Worm (Caenorhabditis elegans) whole organism, L3 larva: ENCODE measurements around the gene F14H12.3.

Experiments used
- aly-2 ChIP-seq: fragments of 150-350 bp; optimal IDR thresholded peaks from 2 replicates; lab custom pipeline; 2014; ENCODE audit warnings: missing biosample characterization, missing genetic modification characterization
- ceh-16 ChIP-seq: sonication (generic microtip); optimal IDR thresholded peaks from 2 replicates; lab custom pipeline; 2017; ENCODE audit warnings: missing biosample characterization, missing genetic modification characterization
- daf-12 ChIP-seq: fragments of 150-350 bp; optimal IDR thresholded peaks from 2 replicates; lab custom pipeline; 2014; ENCODE audit warnings: missing biosample characterization, missing genetic modification reagents, missing genetic modification characterization
- egl-27 ChIP-seq: sonication (generic microtip); optimal IDR thresholded peaks from 4 replicates; lab custom pipeline; 2017; ENCODE audit warnings: missing biosample characterization, missing genetic modification reagents, missing genetic modification characterization
- fkh-10 ChIP-seq: sonication (generic microtip); optimal IDR thresholded peaks from 2 replicates; lab custom pipeline; 2017; ENCODE audit warnings: missing biosample characterization, missing genetic modification reagents, missing genetic modification characterization
- mdl-1 ChIP-seq: fragments of 150-350 bp; optimal IDR thresholded peaks from 2 replicates; lab custom pipeline; 2014; ENCODE audit warnings: missing biosample characterization, missing genetic modification characterization
- mml-1 ChIP-seq: fragments of 150-350 bp; sonication (generic microtip); optimal IDR thresholded peaks from 3 replicates; lab custom pipeline; 2014; ENCODE audit warnings: missing biosample characterization, missing genetic modification characterization
- nhr-11 ChIP-seq: fragments of 150-350 bp; optimal IDR thresholded peaks from 2 replicates; lab custom pipeline; 2014; ENCODE audit warnings: missing biosample characterization, missing genetic modification characterization
- nhr-12 ChIP-seq: fragments of 150-350 bp; optimal IDR thresholded peaks from 2 replicates; lab custom pipeline; 2014; ENCODE audit warnings: missing biosample characterization, missing genetic modification characterization
- nhr-77 ChIP-seq: fragments of 150-350 bp; optimal IDR thresholded peaks from 2 replicates; lab custom pipeline; 2014; ENCODE audit warnings: missing biosample characterization, missing genetic modification characterization
- pha-4 ChIP-seq: fragments of 150-350 bp; optimal IDR thresholded peaks from 2 replicates; lab custom pipeline; 2014; ENCODE audit warnings: missing biosample characterization, missing genetic modification reagents, missing genetic modification characterization
- snpc-4 ChIP-seq: fragments of 150-350 bp; optimal IDR thresholded peaks from 2 replicates; lab custom pipeline; 2014; ENCODE audit warnings: missing biosample characterization, missing genetic modification characterization
- unc-62 ChIP-seq: fragments of 150-350 bp; sonication (generic microtip); optimal IDR thresholded peaks from 4 replicates; lab custom pipeline; 2014; ENCODE audit warnings: missing biosample characterization, missing genetic modification reagents, missing genetic modification characterization
- ztf-11 ChIP-seq: fragments of 150-350 bp; optimal IDR thresholded peaks from 2 replicates; lab custom pipeline; 2014; ENCODE audit warnings: missing biosample characterization, missing genetic modification characterization

DNA sequence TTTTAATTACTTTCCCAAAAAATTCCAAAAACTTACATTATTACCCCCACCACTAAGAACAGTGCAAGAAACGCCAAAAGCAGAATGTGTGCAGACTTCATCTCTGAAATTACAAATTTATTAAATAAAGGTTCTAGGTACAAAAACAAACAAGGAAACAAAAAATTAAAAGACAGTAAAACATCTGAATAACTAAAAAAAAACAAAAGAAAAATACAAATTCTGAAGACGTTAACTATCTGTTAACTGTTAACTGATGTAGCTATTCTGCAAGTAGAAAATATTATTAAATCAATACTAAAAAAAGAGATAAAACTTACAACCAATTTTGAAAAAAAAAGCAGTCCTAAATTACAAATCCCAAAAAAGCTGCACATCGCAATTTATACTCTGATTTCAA is 27.4 kb downstream of the F14H12.3 start, which contains the start of gene R160.13:
- TF ChIP-seq nhr-11 (tag; lab: Kevin White, UChicago) (no peak), snpc-4 (tag; lab: Kevin White, UChicago) (no peak), unc-62 (GFP tag; lab: Kevin White, UChicago) (no peak), egl-27 (tag; lab: Kevin White, UChicago) (no peak), daf-12 (no peak), nhr-12 (tag; lab: Kevin White, UChicago) (no peak), pha-4 (tag; lab: Kevin White, UChicago) (no peak), mdl-1 (tag; lab: Kevin White, UChicago) (no peak), aly-2 (no peak), nhr-77 (tag; lab: Kevin White, UChicago) (no peak), ceh-16 (tag; lab: Kevin White, UChicago) (no peak), fkh-10 (GFP tag; lab: Kevin White, UChicago) (no peak), ztf-11 (tag; lab: Kevin White, UChicago) (no peak), mml-1 (tag; lab: Kevin White, UChicago) (no peak)
